Worm (Caenorhabditis elegans): ENCODE data around the gene spe-42.

- no peak for TF ChIP-seq F13C5.2 (tag; optimal IDR thresholded peaks at IDR 0.05)
- no peak for TF ChIP-seq ama-1 (optimal IDR thresholded peaks at IDR 0.05)
- no peak for TF ChIP-seq ets-7 (tag; optimal IDR thresholded peaks at IDR 0.05)
- TF ChIP-seq sea-1 (GFP tag; conservative IDR thresholded peaks at IDR 0.05): no peak
- no peak for TF ChIP-seq scrt-1 (GFP tag; IDR thresholded peaks at IDR 0.05)
- no peak for TF ChIP-seq flt-1 (GFP tag; IDR thresholded peaks at IDR 0.05)
- TF ChIP-seq pes-1 (GFP tag; IDR thresholded peaks at IDR 0.05): no peak
- no peak for TF ChIP-seq hmbx-1 (tag; optimal IDR thresholded peaks at IDR 0.05)
These were observed 30.4 kb downstream of the spe-42 start for ce11 chrV:11706353-11706752.

Measured in whole organism, early embryonic.